Worm (Caenorhabditis elegans) whole organism, mixed stage, embryonic: ENCODE measurements around the gene Y48C3A.14.

Experiments used
- ceh-39 ChIP-seq: fragments of 150-350 bp; optimal IDR thresholded peaks from 2 replicates; lab custom pipeline; 2014; ENCODE audit warnings: missing biosample characterization, missing genetic modification characterization
- ces-1 ChIP-seq: fragments of 150-350 bp; optimal IDR thresholded peaks from 2 replicates; lab custom pipeline; 2014; ENCODE audit warnings: missing biosample characterization, missing genetic modification reagents, missing genetic modification characterization
- lsy-2 ChIP-seq: fragments of 150-350 bp; optimal IDR thresholded peaks from 2 replicates; lab custom pipeline; 2014; ENCODE audit warnings: missing biosample characterization, missing genetic modification characterization
- mab-5 ChIP-seq: fragments of 150-350 bp; optimal IDR thresholded peaks from 2 replicates; lab custom pipeline; 2014; ENCODE audit warnings: missing biosample characterization, missing genetic modification characterization
- tbx-8 ChIP-seq: fragments of 200-800 bp; sonication (Bioruptor generic); optimal IDR thresholded peaks from 2 replicates; lab custom pipeline; 2018; ENCODE audit warnings: mild to moderate bottlenecking, missing genetic modification characterization, moderate library complexity, missing compliant biosample characterization

ce11 chrII:13451321-13451720, 61.8 kb downstream of the Y48C3A.14 start:
- no peak for TF ChIP-seq mab-5 (tag; lab: Kevin White, UChicago)
- no peak for TF ChIP-seq tbx-8 (GFP tag; lab: Kevin White, UChicago)
- TF ChIP-seq ceh-39 (tag; lab: Kevin White, UChicago): no peak
- no peak for TF ChIP-seq lsy-2 (tag; lab: Kevin White, UChicago)
- TF ChIP-seq ces-1 (GFP tag; lab: Kevin White, UChicago): no peak
